Worm (Caenorhabditis elegans) whole organism, early embryonic: ENCODE results near the gene srz-29.

Experiments
- B0310.2 ChIP-seq: sonication (generic microtip); optimal IDR thresholded peaks from 2 replicates; lab custom pipeline; 2016; ENCODE audit warnings: mild to moderate bottlenecking, missing genetic modification characterization, missing compliant biosample characterization
- F13C5.2 ChIP-seq: sonication (generic microtip); optimal IDR thresholded peaks from 2 replicates; lab custom pipeline; 2017; ENCODE audit warnings: mild to moderate bottlenecking, missing genetic modification characterization, inconsistent platforms, missing compliant biosample characterization
- aly-1 ChIP-seq: sonication (generic microtip); optimal IDR thresholded peaks from 2 replicates; lab custom pipeline; 2016; ENCODE audit warnings: missing genetic modification characterization, missing compliant biosample characterization
- ama-1 ChIP-seq: fragments of 150-350 bp; optimal IDR thresholded peaks from 2 replicates; lab custom pipeline; 2014
- ceh-13 ChIP-seq: fragments of 200-800 bp; sonication (Bioruptor generic); optimal IDR thresholded peaks from 2 replicates; lab custom pipeline; 2018; ENCODE audit warnings: mild to moderate bottlenecking, missing genetic modification characterization, missing compliant biosample characterization
- ceh-36 ChIP-seq: sonication (generic microtip); optimal IDR thresholded peaks from 2 replicates; lab custom pipeline; 2016; ENCODE audit warnings: missing genetic modification characterization, inconsistent platforms, missing compliant biosample characterization
- ets-7 ChIP-seq: sonication (generic microtip); optimal IDR thresholded peaks from 2 replicates; lab custom pipeline; 2016; ENCODE audit warnings: missing genotype, missing genetic modification characterization, missing compliant biosample characterization
- flt-1 ChIP-seq: fragments of 200-800 bp; sonication (Bioruptor generic); IDR thresholded peaks from 2 replicates; pipeline ENCODE4 v1.3.6; 2022; ENCODE audit warnings: missing genetic modification characterization, missing compliant biosample characterization
- hmbx-1 ChIP-seq: sonication (generic microtip); optimal IDR thresholded peaks from 2 replicates; lab custom pipeline; 2016; ENCODE audit warnings: mild to moderate bottlenecking, missing genetic modification characterization, missing compliant biosample characterization
- hmg-4 ChIP-seq: fragments of 200-800 bp; sonication (Bioruptor generic); optimal IDR thresholded peaks from 2 replicates; lab custom pipeline; 2018; ENCODE audit warnings: mild to moderate bottlenecking, missing genetic modification characterization, missing compliant biosample characterization
- hnd-1 ChIP-seq: sonication (generic microtip); optimal IDR thresholded peaks from 2 replicates; lab custom pipeline; 2016; ENCODE audit warnings: missing genetic modification characterization, missing compliant biosample characterization
- pes-1 ChIP-seq: fragments of 200-800 bp; sonication (Bioruptor generic); IDR thresholded peaks from 2 replicates; pipeline ENCODE4 v1.3.6; 2022; ENCODE audit warnings: missing genetic modification reagents, missing genetic modification characterization, missing compliant biosample characterization
- scrt-1 ChIP-seq: fragments of 200-800 bp; sonication (Bioruptor generic); IDR thresholded peaks from 2 replicates; pipeline ENCODE4 v1.3.6; 2022; ENCODE audit warnings: missing genetic modification characterization, missing compliant biosample characterization
- sea-1 ChIP-seq: fragments of 200-800 bp; sonication (Bioruptor generic); conservative IDR thresholded peaks from 2 replicates; pipeline ENCODE4 v1.3.6; 2022; ENCODE audit warnings: missing genetic modification characterization, missing compliant biosample characterization
- tbx-11 ChIP-seq: fragments of 200-800 bp; sonication (Bioruptor generic); IDR thresholded peaks from 2 replicates; pipeline ENCODE4 v1.3.6; 2022; ENCODE audit warnings: missing genetic modification characterization, missing compliant biosample characterization
- tbx-37 ChIP-seq: fragments of 200-800 bp; sonication (Bioruptor generic); conservative IDR thresholded peaks from 2 replicates; pipeline ENCODE4 v1.3.6; 2022; ENCODE audit warnings: missing genetic modification reagents, missing genetic modification characterization, missing compliant biosample characterization
- tra-4 ChIP-seq: sonication (generic microtip); optimal IDR thresholded peaks from 2 replicates; lab custom pipeline; 2017; ENCODE audit warnings: missing genetic modification characterization, missing compliant biosample characterization

The srz-29 gene

DNA sequence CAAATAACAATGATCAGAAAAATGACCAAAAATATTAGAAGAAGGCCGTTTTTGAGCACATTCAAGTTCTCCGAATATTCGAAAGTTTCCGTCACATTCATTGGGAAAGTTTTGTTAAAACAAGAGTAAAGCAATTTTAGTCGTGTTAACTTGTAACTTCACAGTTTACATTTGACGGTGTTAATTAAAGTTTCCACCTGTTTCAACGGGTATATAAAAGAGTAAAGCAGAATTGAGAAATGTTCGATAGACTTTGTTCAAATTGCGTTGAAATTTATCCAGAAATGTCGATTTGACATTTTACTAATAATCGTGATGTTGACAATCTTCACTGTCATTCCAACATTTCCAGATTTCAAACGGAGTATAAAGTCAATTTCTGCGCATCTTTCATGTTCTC lies at the start of gene srz-29:
TSS of gene srz-29 (minus strand) at position 101 of the 400 bp plus-strand sequence.
- no peak for TF ChIP-seq ceh-13
- no peak for TF ChIP-seq F13C5.2 (tag; lab: Kevin White, UChicago)
- TF ChIP-seq ceh-36 (tag; lab: Kevin White, UChicago), result no peak
- TF ChIP-seq sea-1 (GFP tag; lab: Robert Waterston, UW), result no peak
- TF ChIP-seq tra-4 (tag; lab: Kevin White, UChicago), result no peak
- TF ChIP-seq flt-1 (GFP tag; lab: Robert Waterston, UW), result no peak
- no peak for TF ChIP-seq tbx-11 (GFP tag; lab: Robert Waterston, UW)
- no peak for TF ChIP-seq hmbx-1 (tag; lab: Kevin White, UChicago)
- no peak for TF ChIP-seq ets-7
- no peak for TF ChIP-seq scrt-1 (GFP tag; lab: Robert Waterston, UW)
- TF ChIP-seq tbx-37, result no peak
- TF ChIP-seq hmg-4 (GFP tag; lab: Kevin White, UChicago), result no peak
- no peak for TF ChIP-seq pes-1 (GFP tag; lab: Robert Waterston, UW)
- TF ChIP-seq ama-1 (lab: Kevin White, UChicago), result no peak
- no peak for TF ChIP-seq hnd-1
- TF ChIP-seq B0310.2 (tag; lab: Kevin White, UChicago), result no peak
- TF ChIP-seq aly-1 (tag; lab: Kevin White, UChicago), result no peak

DNA sequence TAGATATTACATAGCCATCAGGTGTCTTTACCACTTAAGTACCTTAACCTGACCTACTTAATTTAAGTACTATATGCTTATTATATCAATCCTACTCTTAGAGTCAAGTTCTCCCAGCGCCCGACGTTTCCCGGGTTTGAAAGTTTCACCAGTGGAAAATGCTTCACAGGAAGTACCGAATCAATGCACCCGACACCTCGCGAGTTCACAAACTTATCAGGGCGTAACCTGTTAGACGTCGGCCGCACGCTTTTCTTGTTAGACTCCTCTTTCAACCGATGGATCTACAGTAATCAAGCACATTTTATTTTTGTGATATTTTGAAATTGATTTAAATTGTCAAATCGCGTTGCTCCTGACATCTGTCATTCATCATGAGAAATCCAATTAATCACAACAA lies 49.6 kb upstream of the srz-29 start:
- TF ChIP-seq ets-7 (no peak), F13C5.2 (tag; lab: Kevin White, UChicago) (no peak), tra-4 (tag; lab: Kevin White, UChicago) (no peak), ceh-36 (tag; lab: Kevin White, UChicago) (no peak), hmg-4 (GFP tag; lab: Kevin White, UChicago) (no peak), sea-1 (GFP tag; lab: Robert Waterston, UW) (no peak), scrt-1 (GFP tag; lab: Robert Waterston, UW) (no peak), pes-1 (GFP tag; lab: Robert Waterston, UW) (no peak), flt-1 (GFP tag; lab: Robert Waterston, UW) (no peak), tbx-37 (no peak)

DNA sequence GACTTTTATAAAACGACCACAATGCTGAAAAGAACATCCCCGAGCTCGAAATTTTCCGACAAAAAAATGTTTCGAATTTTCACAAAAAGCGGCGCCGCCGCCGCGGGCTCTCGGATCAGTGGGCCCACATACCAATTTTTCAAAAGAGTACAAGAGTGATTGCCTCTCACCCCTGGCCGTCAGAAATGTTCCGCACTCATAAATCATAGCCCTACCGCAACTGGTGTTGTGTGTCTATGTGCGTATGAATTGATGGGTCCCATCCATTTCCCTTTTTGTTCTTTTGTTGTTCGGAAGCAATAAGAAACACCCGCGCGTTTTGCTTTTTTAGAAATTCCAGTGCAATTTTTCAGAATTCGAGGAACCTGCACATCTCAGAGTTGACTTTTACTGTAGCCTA lies 48.9 kb upstream of the srz-29 start:
- no peak for TF ChIP-seq tra-4 (tag; lab: Kevin White, UChicago)
- no peak for TF ChIP-seq F13C5.2 (tag; lab: Kevin White, UChicago)
- TF ChIP-seq sea-1 (GFP tag; lab: Robert Waterston, UW), result no peak
- no peak for TF ChIP-seq ceh-36 (tag; lab: Kevin White, UChicago)

DNA sequence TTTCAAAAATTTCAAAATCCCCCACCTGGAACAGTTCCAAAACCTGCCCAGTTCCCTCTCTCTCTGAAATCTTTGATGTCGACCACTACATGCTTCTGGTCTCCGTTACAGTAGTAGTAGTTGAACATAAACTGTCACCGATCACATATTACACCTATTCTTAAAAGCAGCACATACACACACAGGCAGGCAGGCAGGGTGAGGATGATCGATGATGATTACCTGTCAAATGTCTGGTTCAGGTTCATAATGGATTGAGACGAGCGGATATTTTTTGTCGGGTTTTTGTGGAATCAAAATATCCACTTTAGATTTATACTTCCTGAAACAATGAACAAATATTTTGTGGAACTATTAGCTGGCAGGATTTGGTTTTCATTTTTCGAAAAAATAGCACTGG lies 48.3 kb upstream of the srz-29 start:
- TF ChIP-seq scrt-1 (GFP tag; lab: Robert Waterston, UW), result no peak
- TF ChIP-seq tbx-11 (GFP tag; lab: Robert Waterston, UW), result no peak
- no peak for TF ChIP-seq tbx-37
- no peak for TF ChIP-seq flt-1 (GFP tag; lab: Robert Waterston, UW)
- no peak for TF ChIP-seq tra-4 (tag; lab: Kevin White, UChicago)
- TF ChIP-seq hmg-4 (GFP tag; lab: Kevin White, UChicago), result no peak
- TF ChIP-seq ama-1 (lab: Kevin White, UChicago), result no peak
- no peak for TF ChIP-seq aly-1 (tag; lab: Kevin White, UChicago)
- no peak for TF ChIP-seq F13C5.2 (tag; lab: Kevin White, UChicago)
- no peak for TF ChIP-seq ceh-36 (tag; lab: Kevin White, UChicago)
- no peak for TF ChIP-seq hmbx-1 (tag; lab: Kevin White, UChicago)
- no peak for TF ChIP-seq ets-7

DNA sequence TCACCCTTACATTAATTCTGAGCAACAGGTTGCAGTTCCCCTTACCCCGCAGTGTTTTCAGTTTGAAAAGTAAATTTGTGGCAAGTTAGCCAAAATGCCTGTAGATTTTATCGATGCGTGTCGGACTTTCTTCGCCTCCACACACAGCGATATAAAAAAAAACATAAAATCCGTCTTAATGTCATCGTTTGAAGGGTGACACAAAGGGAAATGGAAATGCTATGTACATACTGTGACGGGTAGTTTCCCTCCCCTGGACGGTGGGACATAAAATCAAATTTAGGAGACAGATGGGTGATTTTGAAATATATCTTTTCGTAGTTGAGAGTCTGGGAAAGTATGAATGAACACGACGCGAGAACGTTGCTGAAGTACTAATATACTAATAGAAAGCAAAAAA lies 46.8 kb upstream of the srz-29 start:
- TF ChIP-seq ama-1 (lab: Kevin White, UChicago) (no peak), tra-4 (tag; lab: Kevin White, UChicago) (no peak), F13C5.2 (tag; lab: Kevin White, UChicago) (no peak), pes-1 (GFP tag; lab: Robert Waterston, UW) (no peak), flt-1 (GFP tag; lab: Robert Waterston, UW) (no peak)

DNA sequence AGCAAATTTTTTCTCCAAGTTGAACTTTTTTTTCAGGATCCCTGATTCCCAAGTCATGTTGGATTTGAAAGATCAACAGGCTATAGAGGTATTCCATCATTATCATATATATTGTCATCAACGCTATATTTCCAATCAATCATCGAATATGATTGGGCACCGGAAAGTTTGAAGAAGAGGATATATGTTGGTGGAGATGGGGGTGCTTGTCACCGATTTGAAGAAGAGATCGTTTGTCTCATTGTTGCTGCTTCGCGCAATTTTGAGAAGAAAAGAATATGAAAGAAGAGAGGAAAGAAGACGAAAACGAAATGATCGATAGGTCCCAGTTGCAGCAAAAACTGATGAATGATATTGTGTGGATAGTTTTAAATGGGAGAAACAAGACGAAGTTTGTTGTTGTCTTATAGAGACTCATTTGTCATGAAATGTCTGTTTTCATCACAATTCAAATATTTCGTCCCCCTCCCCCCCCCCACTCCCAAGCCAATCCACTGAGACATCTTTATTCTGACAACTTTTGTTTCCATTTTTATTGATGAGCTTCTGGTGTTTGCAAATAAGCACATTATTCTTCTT lies 43.7 kb upstream of the srz-29 start, which contains the start of gene T23G4.2:
TSS of gene T23G4.2 (minus strand) at position 255 of the 579 bp plus-strand sequence.
- no peak for TF ChIP-seq flt-1 (GFP tag; lab: Robert Waterston, UW)
- no peak for TF ChIP-seq ets-7
- no peak for TF ChIP-seq hnd-1
- TF ChIP-seq aly-1 (tag; lab: Kevin White, UChicago), result no peak
- no peak for TF ChIP-seq tra-4 (tag; lab: Kevin White, UChicago)
- no peak for TF ChIP-seq sea-1 (GFP tag; lab: Robert Waterston, UW)
- no peak for TF ChIP-seq tbx-11 (GFP tag; lab: Robert Waterston, UW)
- TF ChIP-seq pes-1 (GFP tag; lab: Robert Waterston, UW), result no peak
- TF ChIP-seq ama-1 (lab: Kevin White, UChicago), result no peak
- no peak for TF ChIP-seq tbx-37
- TF ChIP-seq F13C5.2 (tag; lab: Kevin White, UChicago), result no peak
- no peak for TF ChIP-seq ceh-13
- no peak for TF ChIP-seq ceh-36 (tag; lab: Kevin White, UChicago)

DNA sequence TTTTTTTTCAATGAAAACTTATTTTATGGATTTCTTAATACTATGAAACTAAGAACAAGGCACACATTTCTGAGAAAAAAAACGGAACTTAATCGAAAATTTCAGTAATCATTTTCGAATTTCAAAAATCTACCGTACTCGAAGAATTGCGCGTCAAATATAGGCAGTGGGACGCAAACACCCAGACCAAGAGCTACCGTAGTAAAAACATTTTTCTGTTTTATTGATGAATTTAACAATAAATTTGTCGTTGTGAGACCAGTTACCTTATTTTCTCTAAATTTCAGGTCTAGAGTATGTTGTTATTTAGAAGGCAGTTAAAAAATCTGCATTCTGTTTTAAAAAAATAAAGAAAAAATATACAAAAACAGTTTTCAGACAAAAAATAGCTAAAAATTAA lies 41.9 kb upstream of the srz-29 start:
- TF ChIP-seq F13C5.2 (tag; lab: Kevin White, UChicago) (no peak), tbx-37 (no peak), ceh-36 (tag; lab: Kevin White, UChicago) (no peak), flt-1 (GFP tag; lab: Robert Waterston, UW) (no peak), scrt-1 (GFP tag; lab: Robert Waterston, UW) (no peak), ceh-13 (no peak), aly-1 (tag; lab: Kevin White, UChicago) (no peak), hmg-4 (GFP tag; lab: Kevin White, UChicago) (no peak), B0310.2 (tag; lab: Kevin White, UChicago) (no peak)
